Fruit fly (Drosophila melanogaster): ENCODE measurements around the gene Or65b.

Or65b gene

dm6 chr3L:6296611-6297010, 28.8 kb upstream of the Or65b start:
- TF ChIP-seq Nf-YC (tag; optimal IDR thresholded peaks at IDR 0.05) (no peak), Xrp1 (GFP tag; IDR thresholded peaks at IDR 0.05) (no peak), CG9797 (GFP tag; optimal IDR thresholded peaks at IDR 0.05) (no peak), dpn (GFP tag; optimal IDR thresholded peaks at IDR 0.05) (no peak), CG6272 (GFP tag; IDR thresholded peaks at IDR 0.05) (no peak), Blimp-1 (GFP tag; optimal IDR thresholded peaks at IDR 0.05) (no peak), CG8388 (GFP tag; optimal IDR thresholded peaks at IDR 0.05) (peak; percentile 55)

- TF ChIP-seq D19A (tag; optimal IDR thresholded peaks at IDR 0.05) = peak; percentile 7
- no peak for TF ChIP-seq Hmx (GFP tag; optimal IDR thresholded peaks at IDR 0.05)
These were observed 22.9 kb upstream of the Or65b start for dm6 chr3L:6302500-6302899.

DNA sequence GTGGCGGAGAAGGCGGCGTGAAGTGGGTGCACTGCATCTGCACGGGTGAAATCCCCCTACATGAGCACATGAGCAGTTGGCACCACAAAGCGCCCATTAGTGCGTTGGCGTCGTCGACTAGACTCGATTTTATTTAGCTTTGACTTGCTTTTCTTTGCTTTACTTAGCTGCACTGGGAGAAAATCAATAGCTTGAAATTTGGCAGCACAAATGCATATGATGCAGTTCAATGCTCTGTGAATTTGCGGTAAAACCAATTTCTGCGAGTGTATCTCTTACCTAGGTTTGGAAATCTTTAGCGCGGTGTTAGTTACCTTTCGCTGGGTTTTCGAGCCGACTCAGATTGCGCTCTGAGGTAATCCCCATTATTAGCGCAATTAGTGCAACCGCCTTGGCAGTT, 20.6 kb upstream of the Or65b start:
- TF ChIP-seq Gug (GFP tag; IDR thresholded peaks at IDR 0.05) (no peak), CG8924 (tag; optimal IDR thresholded peaks at IDR 0.05) (no peak), CG12299 (tag; optimal IDR thresholded peaks at IDR 0.05) (no peak), CG17385 (GFP tag; optimal IDR thresholded peaks at IDR 0.05) (no peak), Lim3 (GFP tag; IDR thresholded peaks at IDR 0.05) (no peak), Drgx (GFP tag; IDR thresholded peaks at IDR 0.05) (peak; percentile 58)

dm6 chr3L:6307298-6307697, 18.1 kb upstream of the Or65b start:
- TF ChIP-seq CG17359 (tag; optimal IDR thresholded peaks at IDR 0.05) (no peak), Drgx (GFP tag; IDR thresholded peaks at IDR 0.05) (peak; percentile 59)

- TF ChIP-seq hb (GFP tag; IDR thresholded peaks at IDR 0.05; ENCODE audit: partially characterized antibody) = no peak
- TF ChIP-seq bsh (GFP tag; optimal IDR thresholded peaks at IDR 0.05) = peak in 1 of 2 experiments; percentile 17
- TF ChIP-seq Mad (GFP tag; optimal IDR thresholded peaks at IDR 0.05) = no peak
- TF ChIP-seq esg (GFP tag; conservative IDR thresholded peaks at IDR 0.05) = no peak
- TF ChIP-seq repo (GFP tag; optimal IDR thresholded peaks at IDR 0.05) = no peak
- TF ChIP-seq ara (GFP tag; IDR thresholded peaks at IDR 0.05) = peak; percentile 41; the same call in 1 of the 2 replicates
- TF ChIP-seq CG6791 (GFP tag; IDR thresholded peaks at IDR 0.05; ENCODE audit: partially characterized antibody) = no peak
- TF ChIP-seq Drgx (GFP tag; IDR thresholded peaks at IDR 0.05) = peak; percentile 77
- no peak for TF ChIP-seq CG8924 (tag; optimal IDR thresholded peaks at IDR 0.05)
- no peak for TF ChIP-seq CoRest (tag; optimal IDR thresholded peaks at IDR 0.05)
- no peak for TF ChIP-seq usp (GFP tag; optimal IDR thresholded peaks at IDR 0.05)
These were observed 16.8 kb upstream of the Or65b start for dm6 chr3L:6308596-6308995.

dm6 chr3L:6309726-6310125, 15.7 kb upstream of the Or65b start:
- TF ChIP-seq CG16815 (GFP tag; optimal IDR thresholded peaks at IDR 0.05) (no peak), bsh (GFP tag; optimal IDR thresholded peaks at IDR 0.05) (no peak), Ets65A (GFP tag) (peak; percentile 41), CG33213 (GFP tag; optimal IDR thresholded peaks at IDR 0.05) (no peak), CG1603 (tag; optimal IDR thresholded peaks at IDR 0.05) (no peak), odd (GFP tag; optimal IDR thresholded peaks at IDR 0.05) (no peak), Dfd (GFP tag; optimal IDR thresholded peaks at IDR 0.05) (no peak), org-1 (GFP tag; optimal IDR thresholded peaks at IDR 0.05) (no peak), CG17568 (GFP tag; optimal IDR thresholded peaks at IDR 0.05) (no peak), bab2 (GFP tag; optimal IDR thresholded peaks at IDR 0.05) (no peak), exex (tag; optimal IDR thresholded peaks at IDR 0.05) (peak; percentile 76), Stat92E (GFP tag; optimal IDR thresholded peaks at IDR 0.05) (no peak), Spps (tag; optimal IDR thresholded peaks at IDR 0.05) (no peak), trh (GFP tag; optimal IDR thresholded peaks at IDR 0.05) (no peak), Mad (GFP tag; optimal IDR thresholded peaks at IDR 0.05) (no peak), Med (GFP tag) (peak; percentile 49), pho (GFP tag; optimal IDR thresholded peaks at IDR 0.05) (no peak), D19B (GFP tag; optimal IDR thresholded peaks at IDR 0.05) (no peak), CG7745 (tag; optimal IDR thresholded peaks at IDR 0.05) (peak; percentile 75), CG4854 (GFP tag; optimal IDR thresholded peaks at IDR 0.05) (no peak)
